Worm (Caenorhabditis elegans) whole organism, L4 larva: ENCODE measurements around the gene mrpl-1.

ENCODE experiments used
- D1046.2 ChIP-seq: fragments of 200-800 bp; sonication (Bioruptor generic); IDR thresholded peaks from 2 replicates; pipeline ENCODE4 v1.3.6; 2022; ENCODE audit warnings: missing genetic modification characterization, missing compliant biosample characterization
- F10B5.3 ChIP-seq: sonication (generic microtip); optimal IDR thresholded peaks from 2 replicates; lab custom pipeline; 2016; ENCODE audit warnings: mild to moderate bottlenecking, missing genetic modification characterization, missing compliant biosample characterization
- F44E2.7 ChIP-seq: fragments of 200-800 bp; sonication (Bioruptor generic); IDR thresholded peaks from 2 replicates; pipeline ENCODE4 v2.1.2; 2022; ENCODE audit warnings: missing genetic modification characterization, missing compliant biosample characterization
- T26A8.4 ChIP-seq: fragments of 200-800 bp; sonication (Bioruptor generic); IDR thresholded peaks from 2 replicates; pipeline ENCODE4 v1.3.6; 2022; ENCODE audit warnings: missing genetic modification characterization, missing compliant biosample characterization
- Y48G9A.11 ChIP-seq: fragments of 200-800 bp; sonication (Bioruptor generic); IDR thresholded peaks from 2 replicates; pipeline ENCODE4 v1.3.6; 2022; ENCODE audit warnings: missing genetic modification reagents, missing genetic modification characterization, missing compliant biosample characterization
- Y75B8A.6 ChIP-seq: fragments of 200-800 bp; sonication (Bioruptor generic); IDR thresholded peaks from 2 replicates; pipeline ENCODE4 v1.3.6; 2022; ENCODE audit warnings: missing genetic modification reagents, missing genetic modification characterization, missing compliant biosample characterization
- ZK337.2 ChIP-seq: fragments of 200-800 bp; sonication (Bioruptor generic); IDR thresholded peaks from 2 replicates; pipeline ENCODE4 v1.3.6; 2022; ENCODE audit warnings: missing genetic modification reagents, missing genetic modification characterization, missing compliant biosample characterization
- aha-1 ChIP-seq: fragments of 150-350 bp; peaks from one replicate; lab custom pipeline; 2014; ENCODE audit warnings: missing biosample characterization, missing genetic modification characterization
- ceh-28 ChIP-seq: fragments of 150-350 bp; optimal IDR thresholded peaks from 2 replicates; lab custom pipeline; 2014; ENCODE audit warnings: missing biosample characterization, missing genetic modification reagents, missing genetic modification characterization
- ceh-44 ChIP-seq: fragments of 200-800 bp; sonication (Bioruptor generic); IDR thresholded peaks from 2 replicates; pipeline ENCODE4 v1.3.6; 2022; ENCODE audit warnings: missing genetic modification reagents, missing genetic modification characterization, missing compliant biosample characterization
- ceh-62 ChIP-seq: sonication (generic microtip); optimal IDR thresholded peaks from 2 replicates; lab custom pipeline; 2017; ENCODE audit warnings: missing biosample characterization, missing genetic modification characterization
- ces-1 ChIP-seq: fragments of 150-350 bp; sonication (generic microtip); optimal IDR thresholded peaks from 4 replicates; lab custom pipeline; 2014; ENCODE audit warnings: missing biosample characterization, missing genetic modification reagents, missing genetic modification characterization
- dmd-6 ChIP-seq: fragments of 200-800 bp; sonication (Bioruptor generic); IDR thresholded peaks from 2 replicates; pipeline ENCODE4 v1.3.6; 2022; ENCODE audit warnings: missing genetic modification reagents, missing genetic modification characterization, missing compliant biosample characterization
- dmd-8 ChIP-seq: fragments of 200-800 bp; sonication (Bioruptor generic); IDR thresholded peaks from 2 replicates; pipeline ENCODE4 v1.3.6; 2022; ENCODE audit warnings: missing genetic modification characterization, missing compliant biosample characterization
- dmd-9 ChIP-seq: fragments of 200-800 bp; sonication (Bioruptor generic); IDR thresholded peaks from 2 replicates; pipeline ENCODE4 v1.3.6; 2022; ENCODE audit warnings: missing genetic modification reagents, missing genetic modification characterization, missing compliant biosample characterization
- dpl-1 ChIP-seq: fragments of 150-350 bp; optimal IDR thresholded peaks from 2 replicates; lab custom pipeline; 2014; ENCODE audit warnings: missing biosample characterization, missing genetic modification reagents, missing genetic modification characterization
- duxl-1 ChIP-seq: sonication (generic microtip); optimal IDR thresholded peaks from 2 replicates; lab custom pipeline; 2016; ENCODE audit warnings: mild to moderate bottlenecking, missing genetic modification characterization, moderate library complexity, missing compliant biosample characterization; ENCODE audit not compliant: poor library complexity
- egl-27 ChIP-seq: sonication (generic microtip); optimal IDR thresholded peaks from 3 replicates; lab custom pipeline; 2017; ENCODE audit warnings: missing biosample characterization, missing genetic modification reagents, missing genetic modification characterization
- egl-43 ChIP-seq: fragments of 200-800 bp; sonication (Bioruptor generic); IDR thresholded peaks from 2 replicates; pipeline ENCODE4 v1.3.6; 2022; ENCODE audit warnings: missing genetic modification reagents, missing genetic modification characterization, missing compliant biosample characterization
- jun-1 ChIP-seq: fragments of 150-350 bp; optimal IDR thresholded peaks from 2 replicates; lab custom pipeline; 2014; ENCODE audit warnings: missing biosample characterization, missing genetic modification reagents, missing genetic modification characterization
- lin-15B ChIP-seq: fragments of 150-350 bp; sonication (generic microtip); optimal IDR thresholded peaks from 3 replicates; lab custom pipeline; 2014; ENCODE audit warnings: missing biosample characterization, missing genetic modification characterization
- lin-38 ChIP-seq: fragments of 200-800 bp; sonication (Bioruptor generic); IDR thresholded peaks from 2 replicates; pipeline ENCODE4 v1.3.6; 2022; ENCODE audit warnings: missing genetic modification reagents, missing genetic modification characterization, missing compliant biosample characterization
- lir-3 ChIP-seq: sonication (generic microtip); optimal IDR thresholded peaks from 2 replicates; lab custom pipeline; 2016; ENCODE audit warnings: mild to moderate bottlenecking, missing genetic modification characterization, missing compliant biosample characterization
- lsy-2 ChIP-seq, 2 experiments: fragments of 150-350 bp in 1 of 2; sonication (generic microtip) in 1 of 2; optimal IDR thresholded peaks; 2 replicates each; lab custom pipeline; 2014 to 2017; ENCODE audit warnings: missing biosample characterization in 2 of 2, missing genetic modification characterization in 2 of 2
- madf-5 ChIP-seq, 2 experiments: fragments of 200-800 bp; sonication (Bioruptor generic); IDR thresholded peaks; 2 replicates each; pipeline ENCODE4 v1.3.6; 2022; ENCODE audit warnings: missing compliant biosample characterization in 2 of 2, missing genetic modification characterization in 2 of 2
- mdl-1 ChIP-seq, 2 experiments: fragments of 150-350 bp in 1 of 2; sonication (generic microtip) in 1 of 2; optimal IDR thresholded peaks; 2 replicates each; lab custom pipeline; 2014 to 2017; ENCODE audit warnings: missing biosample characterization in 2 of 2, missing genetic modification characterization in 2 of 2
- mdt-29 ChIP-seq: fragments of 200-800 bp; sonication (Bioruptor generic); IDR thresholded peaks from 2 replicates; pipeline ENCODE4 v1.3.6; 2022; ENCODE audit warnings: missing genetic modification reagents, missing genetic modification characterization, missing compliant biosample characterization
- mxl-2 ChIP-seq: fragments of 200-800 bp; sonication (Bioruptor generic); conservative IDR thresholded peaks from 2 replicates; pipeline ENCODE4 v1.3.6; 2022; ENCODE audit warnings: missing genetic modification reagents, missing genetic modification characterization, missing compliant biosample characterization
- nhr-76 ChIP-seq: fragments of 150-350 bp; optimal IDR thresholded peaks from 2 replicates; lab custom pipeline; 2014; ENCODE audit warnings: missing biosample characterization, missing genetic modification characterization
- php-3 ChIP-seq: fragments of 200-800 bp; sonication (Bioruptor generic); IDR thresholded peaks from 2 replicates; pipeline ENCODE4 v1.3.6; 2022; ENCODE audit warnings: missing genetic modification reagents, missing genetic modification characterization, missing compliant biosample characterization
- pqm-1 ChIP-seq: sonication (generic microtip); optimal IDR thresholded peaks from 2 replicates; lab custom pipeline; 2017; ENCODE audit warnings: missing biosample characterization, missing genetic modification characterization
- saeg-2 ChIP-seq: fragments of 200-800 bp; sonication (Bioruptor generic); IDR thresholded peaks from 2 replicates; pipeline ENCODE4 v1.3.6; 2022; ENCODE audit warnings: missing genetic modification reagents, missing genetic modification characterization, missing compliant biosample characterization
- sdz-12 ChIP-seq: fragments of 200-800 bp; sonication (Bioruptor generic); optimal IDR thresholded peaks from 2 replicates; lab custom pipeline; 2018; ENCODE audit warnings: mild to moderate bottlenecking, missing genetic modification characterization, missing compliant biosample characterization
- set-16 ChIP-seq: fragments of 200-800 bp; sonication (Bioruptor generic); IDR thresholded peaks from 2 replicates; pipeline ENCODE4 v1.3.6; 2022; ENCODE audit warnings: missing genetic modification reagents, missing genetic modification characterization, missing compliant biosample characterization
- skn-1 ChIP-seq: fragments of 150-350 bp; optimal IDR thresholded peaks from 2 replicates; lab custom pipeline; 2014; ENCODE audit warnings: missing biosample characterization, missing genetic modification characterization
- snpc-1.2 ChIP-seq: fragments of 200-800 bp; sonication (Bioruptor generic); IDR thresholded peaks from 2 replicates; pipeline ENCODE4 v1.3.6; 2022; ENCODE audit warnings: missing genetic modification reagents, missing genetic modification characterization, missing compliant biosample characterization
- snpc-4 ChIP-seq: fragments of 150-350 bp; optimal IDR thresholded peaks from 2 replicates; lab custom pipeline; 2014; ENCODE audit warnings: missing biosample characterization, missing genetic modification characterization
- spr-3 ChIP-seq: fragments of 200-800 bp; sonication (Bioruptor generic); optimal IDR thresholded peaks from 2 replicates; lab custom pipeline; 2018; ENCODE audit warnings: mild to moderate bottlenecking, missing genetic modification characterization, missing compliant biosample characterization
- tra-1 ChIP-seq: fragments of 200-800 bp; sonication (Bioruptor generic); IDR thresholded peaks from 2 replicates; pipeline ENCODE4 v1.3.6; 2022; ENCODE audit warnings: missing genetic modification reagents, missing genetic modification characterization, missing compliant biosample characterization
- zag-1 ChIP-seq: fragments of 150-350 bp; optimal IDR thresholded peaks from 2 replicates; lab custom pipeline; 2014; ENCODE audit warnings: missing biosample characterization, missing genetic modification characterization
- zfp-2 ChIP-seq: sonication (generic microtip); optimal IDR thresholded peaks from 2 replicates; lab custom pipeline; 2016; ENCODE audit warnings: mild to moderate bottlenecking, missing genetic modification characterization, missing compliant biosample characterization
- zfp-3 ChIP-seq: fragments of 200-800 bp; sonication (Bioruptor generic); conservative IDR thresholded peaks from 2 replicates; pipeline ENCODE4 v1.3.6; 2022; ENCODE audit warnings: missing genetic modification reagents, missing genetic modification characterization, missing compliant biosample characterization
- zip-11 ChIP-seq: fragments of 200-800 bp; sonication (Bioruptor generic); IDR thresholded peaks from 2 replicates; pipeline ENCODE4 v1.3.6; 2022; ENCODE audit warnings: missing genetic modification characterization, missing compliant biosample characterization
- zip-2 ChIP-seq: fragments of 150-350 bp; optimal IDR thresholded peaks from 2 replicates; lab custom pipeline; 2014; ENCODE audit warnings: missing biosample characterization, missing genetic modification characterization
- ztf-7 ChIP-seq: fragments of 150-350 bp; optimal IDR thresholded peaks from 2 replicates; lab custom pipeline; 2014; ENCODE audit warnings: missing biosample characterization, missing genetic modification characterization

The mrpl-1 gene

ce11 chrIV:7709701-7710100 lies at the start of gene mrpl-1, which contains the start of the genes emc-6 and mrps-24 (continued):
- TF ChIP-seq F10B5.3 (tag; lab: Kevin White, UChicago) (no peak), lsy-2 (tag; optimal IDR thresholded peaks at IDR 0.05; lab: Kevin White, UChicago) (peak in 1 of 2 experiments; percentile 84), mdt-29 (GFP tag; lab: Robert Waterston, UW) (no peak), egl-43 (no peak), lir-3 (no peak), egl-27 (tag; lab: Kevin White, UChicago) (no peak), ceh-28 (tag; lab: Kevin White, UChicago) (no peak), snpc-4 (tag; lab: Kevin White, UChicago) (no peak), tra-1 (GFP tag; lab: Robert Waterston, UW) (no peak), ceh-62 (tag; lab: Kevin White, UChicago) (no peak), ces-1 (peak; percentile 1), ZK337.2 (GFP tag; lab: Robert Waterston, UW) (no peak), lin-15B (tag; lab: Kevin White, UChicago) (no peak), duxl-1 (no peak), zip-2 (tag; lab: Kevin White, UChicago) (no peak), Y48G9A.11 (no peak), lin-38 (GFP tag; lab: Robert Waterston, UW) (peak; percentile 97), set-16 (GFP tag; lab: Robert Waterston, UW) (no peak), D1046.2 (GFP tag; lab: Robert Waterston, UW) (no peak), zip-11 (no peak), ztf-7 (tag; lab: Kevin White, UChicago) (peak; percentile 28), php-3 (GFP tag; lab: Robert Waterston, UW) (no peak), zfp-3 (GFP tag; lab: Robert Waterston, UW) (no peak), zag-1 (tag; lab: Kevin White, UChicago) (no peak), ceh-44 (GFP tag; lab: Robert Waterston, UW) (no peak), F44E2.7 (GFP tag; lab: Robert Waterston, UW) (no peak), jun-1 (no peak), nhr-76 (no peak), dmd-9 (GFP tag; lab: Robert Waterston, UW) (no peak), pqm-1 (tag; lab: Kevin White, UChicago) (no peak), saeg-2 (GFP tag; lab: Robert Waterston, UW) (no peak), dpl-1 (GFP tag; lab: Kevin White, UChicago) (peak; percentile 73), sdz-12 (GFP tag; lab: Kevin White, UChicago) (no peak), madf-5 (GFP tag; IDR thresholded peaks at IDR 0.05; lab: Robert Waterston, UW) (no peak), mxl-2 (GFP tag; lab: Robert Waterston, UW) (no peak)
- TF ChIP-seq, all 104 proteins: peak for 18

DNA sequence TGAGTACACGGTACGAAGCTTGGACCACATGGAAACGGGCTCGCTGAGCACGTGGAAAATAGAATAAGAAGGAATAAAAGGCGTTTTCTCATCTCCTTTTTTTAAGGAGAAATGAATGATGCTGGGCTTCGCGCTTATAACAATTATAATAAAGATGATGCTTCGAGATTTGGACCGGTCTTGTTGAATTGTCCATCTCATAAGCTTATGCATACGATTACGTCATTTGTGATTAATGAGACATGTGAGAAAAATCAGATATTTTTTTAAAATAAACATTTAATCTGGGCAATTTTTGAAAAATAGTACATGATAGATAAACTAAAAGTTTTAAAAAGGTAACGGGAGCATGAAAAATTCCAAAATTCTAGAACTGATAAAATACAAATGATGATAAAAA lies 47.7 kb upstream of the mrpl-1 start, which contains the start of gene C46A5.4:
C46A5.4 (minus strand) TSS at position 101 of the 400 bp plus-strand sequence.
- TF ChIP-seq dmd-8 (GFP tag; lab: Robert Waterston, UW), result no peak
- TF ChIP-seq ztf-7 (tag; lab: Kevin White, UChicago), result no peak

DNA sequence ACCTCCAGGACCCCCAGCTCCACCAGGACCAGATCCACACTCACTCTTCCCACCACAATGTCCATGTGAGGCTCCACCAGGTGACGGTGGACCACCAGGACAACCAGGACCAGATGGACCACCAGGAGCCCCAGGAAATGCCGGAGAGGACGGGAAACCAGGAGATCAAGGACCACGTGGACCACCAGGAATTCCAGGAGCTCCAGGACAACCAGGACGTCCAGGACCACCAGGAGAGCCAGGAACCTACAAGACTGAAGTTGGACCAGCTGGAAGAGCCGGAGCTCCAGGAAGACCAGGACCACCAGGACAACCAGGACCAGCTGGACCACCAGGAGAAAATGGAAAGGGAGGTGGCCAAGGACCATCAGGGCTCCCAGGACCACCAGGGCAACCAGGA lies 44.6 kb upstream of the mrpl-1 start:
- TF ChIP-seq set-16 (GFP tag; lab: Robert Waterston, UW) (peak; percentile 94), zfp-2 (tag; lab: Kevin White, UChicago) (no peak), aha-1 (tag; lab: Kevin White, UChicago) (peak; percentile 21), skn-1 (tag; lab: Kevin White, UChicago) (no peak), zfp-3 (GFP tag; lab: Robert Waterston, UW) (no peak), T26A8.4 (GFP tag; lab: Robert Waterston, UW) (0 out of 2 replicates have a peak, but pooled peaks have one; percentile 47), Y75B8A.6 (no peak), madf-5 (GFP tag; IDR thresholded peaks at IDR 0.05; lab: Robert Waterston, UW) (0 out of 4 replicates have a peak, but pooled peaks of 1 of the 2 experiments have one; percentile 45), dmd-6 (no peak), mdl-1 (tag; optimal IDR thresholded peaks at IDR 0.05; lab: Kevin White, UChicago) (no peak), pqm-1 (tag; lab: Kevin White, UChicago) (no peak), tra-1 (GFP tag; lab: Robert Waterston, UW) (no peak), snpc-1.2 (GFP tag; lab: Robert Waterston, UW) (no peak), D1046.2 (GFP tag; lab: Robert Waterston, UW) (no peak), egl-43 (peak; percentile 76), spr-3 (GFP tag; lab: Kevin White, UChicago) (peak; percentile 28)
